Fruit fly (Drosophila melanogaster) whole organism, embryonic: ENCODE data around the gene CG32137.

ENCODE experiments used
- Adf1 ChIP-seq: fragments of 200-800 bp; sonication (Bioruptor generic); IDR thresholded peaks from 2 replicates; pipeline ENCODE4 v1.3.6; 2022; ENCODE audit warnings: missing biosample characterization, missing genetic modification characterization
- Asciz ChIP-seq: fragments of 200-800 bp; sonication (Bioruptor generic); optimal IDR thresholded peaks from 2 replicates; lab custom pipeline; 2017; ENCODE audit warnings: missing biosample characterization, mild to moderate bottlenecking, missing genetic modification characterization, missing genetic modification reagents
- CG12236 ChIP-seq: fragments of 200-800 bp; sonication (Bioruptor generic); optimal IDR thresholded peaks from 2 replicates; lab custom pipeline; 2016; ENCODE audit warnings: missing biosample characterization, missing genetic modification characterization
- CG14965 ChIP-seq: fragments of 200-800 bp; sonication (Bioruptor generic); optimal IDR thresholded peaks from 2 replicates; lab custom pipeline; 2016; ENCODE audit warnings: missing biosample characterization, missing genetic modification characterization, borderline replicate concordance
- CG15073 ChIP-seq: fragments of 200-800 bp; sonication (Bioruptor generic); optimal IDR thresholded peaks from 2 replicates; lab custom pipeline; 2016; ENCODE audit warnings: missing biosample characterization, missing genetic modification characterization
- CG1529 ChIP-seq: fragments of 200-800 bp; sonication (Bioruptor generic); optimal IDR thresholded peaks from 3 replicates; lab custom pipeline; 2018; ENCODE audit warnings: missing biosample characterization, missing genetic modification characterization
- CG15601 ChIP-seq: fragments of 200-800 bp; sonication (Bioruptor generic); optimal IDR thresholded peaks from 3 replicates; lab custom pipeline; 2019; ENCODE audit warnings: missing biosample characterization, mild to moderate bottlenecking, missing genetic modification characterization, moderate library complexity
- CG15696 ChIP-seq: fragments of 200-800 bp; sonication (Bioruptor generic); optimal IDR thresholded peaks from 2 replicates; lab custom pipeline; 2019; ENCODE audit warnings: missing biosample characterization, mild to moderate bottlenecking, missing genetic modification characterization, moderate library complexity
- CG16863 ChIP-seq: fragments of 200-800 bp; sonication (Bioruptor generic); optimal IDR thresholded peaks from 3 replicates; lab custom pipeline; 2016; ENCODE audit warnings: missing biosample characterization, missing genetic modification characterization
- CG17361 ChIP-seq: fragments of 200-800 bp; sonication (Bioruptor generic); IDR thresholded peaks from 3 replicates; pipeline ENCODE4 v1.3.6; 2022; ENCODE audit warnings: missing biosample characterization, missing genetic modification characterization
- CG17568 ChIP-seq: fragments of 200-800 bp; sonication (Bioruptor generic); optimal IDR thresholded peaks from 2 replicates; lab custom pipeline; 2018; ENCODE audit warnings: missing biosample characterization, mild to moderate bottlenecking, missing genetic modification characterization, moderate library complexity
- CG18262 ChIP-seq: fragments of 200-800 bp; optimal IDR thresholded peaks from 3 replicates; lab custom pipeline; 2019; ENCODE audit warnings: missing biosample characterization, mild to moderate bottlenecking, missing genetic modification characterization, moderate library complexity
- CG1832 ChIP-seq: fragments of 200-800 bp; sonication (Bioruptor generic); optimal IDR thresholded peaks from 2 replicates; lab custom pipeline; 2017; ENCODE audit warnings: missing biosample characterization, mild to moderate bottlenecking, missing genetic modification characterization, inconsistent platforms
- CG18599 ChIP-seq: fragments of 200-800 bp; sonication (Bioruptor generic); optimal IDR thresholded peaks from 3 replicates; lab custom pipeline; 2017; ENCODE audit warnings: missing biosample characterization, missing genetic modification characterization, mild to moderate bottlenecking, moderate library complexity, missing genetic modification reagents
- CG18764 ChIP-seq: fragments of 200-800 bp; sonication (Bioruptor generic); optimal IDR thresholded peaks from 3 replicates; lab custom pipeline; 2016; ENCODE audit warnings: missing biosample characterization, missing genetic modification characterization
- CG32767 ChIP-seq: fragments of 200-800 bp; sonication (Bioruptor generic); IDR thresholded peaks from 2 replicates; pipeline ENCODE4 v1.3.6; 2022; ENCODE audit warnings: missing biosample characterization, missing genetic modification characterization
- CG3407 ChIP-seq: fragments of 200-800 bp; sonication (Bioruptor generic); optimal IDR thresholded peaks from 2 replicates; lab custom pipeline; 2018; ENCODE audit warnings: missing biosample characterization, mild to moderate bottlenecking, missing genetic modification characterization
- CG3726 ChIP-seq: fragments of 200-800 bp; sonication (Bioruptor generic); IDR thresholded peaks from 3 replicates; pipeline ENCODE4, ENCODE4 v1.3.6; 2022; ENCODE audit warnings: missing biosample characterization, missing genetic modification characterization
- CG4424 ChIP-seq: fragments of 200-800 bp; sonication (Bioruptor generic); optimal IDR thresholded peaks from 3 replicates; lab custom pipeline; 2016; ENCODE audit warnings: missing biosample characterization, missing genetic modification characterization
- CG4617 ChIP-seq: fragments of 200-800 bp; sonication (Bioruptor generic); optimal IDR thresholded peaks from 3 replicates; lab custom pipeline; 2016; ENCODE audit warnings: missing biosample characterization, missing genetic modification characterization, borderline replicate concordance
- CG4730 ChIP-seq: fragments of 200-800 bp; sonication (Bioruptor generic); IDR thresholded peaks from 2 replicates; pipeline ENCODE4 v1.3.6; 2022; ENCODE audit warnings: missing biosample characterization, missing genetic modification characterization
- CG4854 ChIP-seq: fragments of 200-800 bp; sonication (Bioruptor generic); optimal IDR thresholded peaks from 2 replicates; lab custom pipeline; 2016; ENCODE audit warnings: missing biosample characterization, missing genetic modification characterization, inconsistent platforms
- CG5180 ChIP-seq: fragments of 200-800 bp; sonication (Bioruptor generic); optimal IDR thresholded peaks from 3 replicates; lab custom pipeline; 2017; ENCODE audit warnings: missing biosample characterization, missing genetic modification characterization, mild to moderate bottlenecking, moderate library complexity, missing genetic modification reagents
- CG6175 ChIP-seq: fragments of 200-800 bp; sonication (Bioruptor generic); IDR thresholded peaks from 3 replicates; pipeline ENCODE4 v1.3.6; 2022; ENCODE audit warnings: missing biosample characterization, missing genetic modification characterization
- CG7357 ChIP-seq: fragments of 200-800 bp; sonication (Bioruptor generic); IDR thresholded peaks from 3 replicates; pipeline ENCODE4 v1.3.6; 2022; ENCODE audit warnings: missing biosample characterization, missing genetic modification characterization
- CG7556 ChIP-seq: fragments of 200-800 bp; sonication (Bioruptor generic); optimal IDR thresholded peaks from 2 replicates; lab custom pipeline; 2017; ENCODE audit warnings: missing biosample characterization, mild to moderate bottlenecking, missing genetic modification characterization
- D19B ChIP-seq: fragments of 200-800 bp; sonication (Bioruptor generic); optimal IDR thresholded peaks from 2 replicates; lab custom pipeline; 2017; ENCODE audit warnings: missing biosample characterization, mild to moderate bottlenecking, missing genetic modification characterization
- Dip3 ChIP-seq: fragments of 200-800 bp; sonication (Bioruptor generic); optimal IDR thresholded peaks from 3 replicates; lab custom pipeline; 2016; ENCODE audit warnings: missing biosample characterization, missing genetic modification characterization
- Doc3 ChIP-seq: fragments of 200-800 bp; sonication (Bioruptor generic); IDR thresholded peaks from 3 replicates; pipeline ENCODE4 v1.3.6; 2022; ENCODE audit warnings: missing biosample characterization, missing genetic modification characterization; ENCODE audit not compliant: partially characterized antibody
- Hsf ChIP-seq: fragments of 200-800 bp; sonication (Bioruptor generic); optimal IDR thresholded peaks from 3 replicates; lab custom pipeline; 2016; ENCODE audit warnings: missing biosample characterization, missing genetic modification characterization
- Med ChIP-seq: fragments of 200-800 bp; sonication (Bioruptor generic); peaks from one replicate; lab custom pipeline; 2016; ENCODE audit warnings: missing biosample characterization, missing genetic modification characterization, mild to moderate bottlenecking, inconsistent platforms, moderate library complexity
- abd-A ChIP-seq: fragments of 200-800 bp; sonication (Bioruptor generic); optimal IDR thresholded peaks from 3 replicates; lab custom pipeline; 2019; ENCODE audit warnings: missing biosample characterization, mild to moderate bottlenecking, missing genetic modification characterization, moderate library complexity
- bcd ChIP-seq: fragments of 200-800 bp; sonication (Bioruptor generic); optimal IDR thresholded peaks from 2 replicates; lab custom pipeline; 2017; ENCODE audit warnings: missing biosample characterization, mild to moderate bottlenecking, missing genetic modification characterization
- bowl ChIP-seq: fragments of 200-800 bp; sonication (Bioruptor generic); IDR thresholded peaks from 2 replicates; pipeline ENCODE4 v1.3.6; 2022; ENCODE audit warnings: missing biosample characterization, missing genetic modification characterization
- chinmo ChIP-seq: fragments of 200-800 bp; sonication (Bioruptor generic); IDR thresholded peaks from 4 replicates; pipeline ENCODE4 v1.3.6; 2022; ENCODE audit warnings: missing biosample characterization, missing genetic modification characterization; ENCODE audit not compliant: partially characterized antibody
- dysf ChIP-seq: fragments of 200-800 bp; sonication (Bioruptor generic); IDR thresholded peaks from 3 replicates; pipeline ENCODE4 v1.3.6; 2022; ENCODE audit warnings: missing biosample characterization, missing genetic modification characterization
- exex ChIP-seq: fragments of 200-800 bp; sonication (Bioruptor generic); optimal IDR thresholded peaks from 4 replicates; lab custom pipeline; 2018; ENCODE audit warnings: missing biosample characterization, mild to moderate bottlenecking, missing genetic modification characterization, moderate library complexity
- fd3F ChIP-seq: fragments of 200-800 bp; sonication (Bioruptor generic); optimal IDR thresholded peaks from 2 replicates; lab custom pipeline; 2018; ENCODE audit warnings: missing biosample characterization, mild to moderate bottlenecking, missing genetic modification characterization, moderate library complexity
- gem ChIP-seq: fragments of 200-800 bp; sonication (Bioruptor generic); optimal IDR thresholded peaks from 2 replicates; lab custom pipeline; 2019; ENCODE audit warnings: missing biosample characterization, mild to moderate bottlenecking, missing genetic modification characterization, moderate library complexity
- gsb-n ChIP-seq: fragments of 200-800 bp; sonication (Bioruptor generic); optimal IDR thresholded peaks from 3 replicates; lab custom pipeline; 2018; ENCODE audit warnings: missing biosample characterization, mild to moderate bottlenecking, missing genetic modification characterization
- ham ChIP-seq: fragments of 200-800 bp; sonication (Bioruptor generic); IDR thresholded peaks from 2 replicates; pipeline ENCODE4 v1.3.6; 2022; ENCODE audit warnings: missing biosample characterization, missing genetic modification characterization
- hkb ChIP-seq, 2 experiments: fragments of 200-800 bp in 1 of 2; fragments of >200 bp in 1 of 2; sonication (Bioruptor generic) in 1 of 2; IDR thresholded peaks in 1 of 2; optimal IDR thresholded peaks in 1 of 2; 2 replicates each; pipeline versions ENCODE4 v1.3.6 to Lab custom; 2017 to 2022; ENCODE audit warnings: missing biosample characterization in 1 of 2, missing genetic modification characterization in 1 of 2
- luna ChIP-seq: fragments of 200-800 bp; sonication (Bioruptor generic); optimal IDR thresholded peaks from 2 replicates; lab custom pipeline; 2016; ENCODE audit warnings: missing biosample characterization, missing genetic modification characterization
- nerfin-2 ChIP-seq: fragments of 200-800 bp; sonication (Bioruptor generic); IDR thresholded peaks from 2 replicates; pipeline ENCODE4 v1.3.6; 2022; ENCODE audit warnings: missing biosample characterization, missing genetic modification characterization; ENCODE audit not compliant: partially characterized antibody
- pita ChIP-seq: fragments of 200-800 bp; sonication (Bioruptor generic); optimal IDR thresholded peaks from 2 replicates; lab custom pipeline; 2017; ENCODE audit warnings: missing biosample characterization, mild to moderate bottlenecking, missing genetic modification characterization
- sim ChIP-seq: fragments of 200-800 bp; sonication (Bioruptor generic); IDR thresholded peaks from 2 replicates; pipeline ENCODE4 v1.3.6; 2022; ENCODE audit warnings: missing biosample characterization, missing genetic modification characterization
- sna ChIP-seq: fragments of 200-800 bp; sonication (Bioruptor generic); IDR thresholded peaks from 2 replicates; pipeline ENCODE4 v1.3.6; 2022; ENCODE audit warnings: missing biosample characterization, missing genetic modification characterization; ENCODE audit not compliant: partially characterized antibody
- usp ChIP-seq: fragments of >200 bp; optimal IDR thresholded peaks from 2 replicates; lab custom pipeline; 2017; ENCODE audit warnings: missing biosample characterization, missing genetic modification characterization
- wek ChIP-seq: fragments of 200-800 bp; sonication (Bioruptor generic); optimal IDR thresholded peaks from 3 replicates; lab custom pipeline; 2018; ENCODE audit warnings: missing biosample characterization, mild to moderate bottlenecking, missing genetic modification characterization, moderate library complexity

The CG32137 gene

DNA sequence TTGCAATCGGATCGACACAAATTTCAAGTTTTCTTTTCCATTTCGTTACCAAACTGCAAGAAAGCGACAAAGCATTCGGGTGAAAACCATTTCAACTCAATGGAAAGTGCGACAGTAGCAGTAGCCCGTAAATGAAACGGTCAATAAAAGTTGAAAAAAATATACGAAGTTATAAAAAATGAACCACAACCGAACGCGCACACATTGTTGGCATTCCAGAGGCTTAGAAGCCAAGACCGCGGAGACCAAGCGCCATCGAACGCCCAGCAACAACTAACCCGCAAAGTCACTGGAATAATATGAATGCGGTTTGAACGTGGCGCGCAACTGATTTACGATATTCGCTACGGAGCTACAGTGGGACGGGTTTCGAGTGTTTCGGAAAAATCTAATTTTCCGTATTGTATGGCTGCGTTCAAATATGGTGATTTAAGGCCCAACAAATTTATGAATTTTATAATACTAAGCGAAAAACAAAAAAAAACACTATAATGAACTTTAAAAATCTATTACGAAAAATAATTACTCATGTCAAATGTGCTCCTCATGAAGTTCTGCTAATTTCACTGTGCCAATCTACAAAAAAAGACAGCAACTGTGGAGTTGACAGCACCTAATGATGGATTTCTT lies 16.9 kb upstream of the CG32137 start (continued):
- TF ChIP-seq hkb (optimal IDR thresholded peaks at IDR 0.05; lab: Kevin White, UChicago) (no peak), hkb (GFP tag; IDR thresholded peaks at IDR 0.05; lab: Robert Waterston, UW) (peak; percentile 35; the same call in 1 of the 2 replicates), chinmo (0 out of 4 replicates have a peak, but pooled peaks have one; percentile 28), wek (GFP tag; lab: Kevin White, UChicago) (no peak), CG5180 (GFP tag; lab: Kevin White, UChicago) (peak; percentile 88), ham (GFP tag; lab: Robert Waterston, UW) (no peak), CG1529 (no peak), exex (tag; lab: Kevin White, UChicago) (no peak), Doc3 (GFP tag; lab: Robert Waterston, UW) (no peak), Hsf (GFP tag; lab: Kevin White, UChicago) (peak; percentile 17), dysf (GFP tag; lab: Robert Waterston, UW) (peak; percentile 36; the same call in 1 of the 3 replicates), D19B (GFP tag; lab: Kevin White, UChicago) (peak; percentile 14), bcd (GFP tag; lab: Kevin White, UChicago) (peak; percentile 32), CG7556 (GFP tag; lab: Kevin White, UChicago) (peak; percentile 41), CG3726 (GFP tag; lab: Robert Waterston, UW) (no peak), CG4730 (no peak), Adf1 (no peak), CG15073 (GFP tag; lab: Kevin White, UChicago) (no peak), CG14965 (GFP tag; lab: Kevin White, UChicago) (no peak), fd3F (GFP tag; lab: Kevin White, UChicago) (no peak), CG32767 (no peak), luna (GFP tag; lab: Kevin White, UChicago) (no peak), CG18262 (peak; percentile 61), bowl (GFP tag; lab: Robert Waterston, UW) (no peak), CG18764 (GFP tag; lab: Kevin White, UChicago) (peak; percentile 34), usp (GFP tag; lab: Kevin White, UChicago) (no peak), CG15601 (tag; lab: Kevin White, UChicago) (no peak), abd-A (tag; lab: Kevin White, UChicago) (no peak), CG3407 (GFP tag; lab: Kevin White, UChicago) (no peak), pita (no peak), CG7357 (GFP tag; lab: Robert Waterston, UW) (no peak), CG17361 (peak; percentile 71; the same call in 2 of the 3 replicates), gsb-n (tag; lab: Kevin White, UChicago) (peak; percentile 7), Asciz (GFP tag; lab: Kevin White, UChicago) (no peak), Med (GFP tag; lab: Kevin White, UChicago) (peak; percentile 85), CG18599 (GFP tag; lab: Kevin White, UChicago) (peak; percentile 38), nerfin-2 (GFP tag; lab: Robert Waterston, UW) (no peak), sim (GFP tag; lab: Robert Waterston, UW) (no peak), CG4617 (GFP tag; lab: Kevin White, UChicago) (peak; percentile 23), CG4854 (no peak), CG17568 (GFP tag; lab: Kevin White, UChicago) (no peak), CG1832 (GFP tag; lab: Kevin White, UChicago) (no peak), CG6175 (GFP tag; lab: Robert Waterston, UW) (no peak), Dip3 (GFP tag; lab: Kevin White, UChicago) (no peak), CG15696 (tag; lab: Kevin White, UChicago) (no peak), CG4424 (peak; percentile 34), CG16863 (GFP tag; lab: Kevin White, UChicago) (peak; percentile 19), gem (tag; lab: Kevin White, UChicago) (peak; percentile 66), CG12236 (GFP tag; lab: Kevin White, UChicago) (no peak), sna (no peak)
